Fruit fly (Drosophila melanogaster): ENCODE measurements around the gene CG10581.

Gene CG10581

DNA sequence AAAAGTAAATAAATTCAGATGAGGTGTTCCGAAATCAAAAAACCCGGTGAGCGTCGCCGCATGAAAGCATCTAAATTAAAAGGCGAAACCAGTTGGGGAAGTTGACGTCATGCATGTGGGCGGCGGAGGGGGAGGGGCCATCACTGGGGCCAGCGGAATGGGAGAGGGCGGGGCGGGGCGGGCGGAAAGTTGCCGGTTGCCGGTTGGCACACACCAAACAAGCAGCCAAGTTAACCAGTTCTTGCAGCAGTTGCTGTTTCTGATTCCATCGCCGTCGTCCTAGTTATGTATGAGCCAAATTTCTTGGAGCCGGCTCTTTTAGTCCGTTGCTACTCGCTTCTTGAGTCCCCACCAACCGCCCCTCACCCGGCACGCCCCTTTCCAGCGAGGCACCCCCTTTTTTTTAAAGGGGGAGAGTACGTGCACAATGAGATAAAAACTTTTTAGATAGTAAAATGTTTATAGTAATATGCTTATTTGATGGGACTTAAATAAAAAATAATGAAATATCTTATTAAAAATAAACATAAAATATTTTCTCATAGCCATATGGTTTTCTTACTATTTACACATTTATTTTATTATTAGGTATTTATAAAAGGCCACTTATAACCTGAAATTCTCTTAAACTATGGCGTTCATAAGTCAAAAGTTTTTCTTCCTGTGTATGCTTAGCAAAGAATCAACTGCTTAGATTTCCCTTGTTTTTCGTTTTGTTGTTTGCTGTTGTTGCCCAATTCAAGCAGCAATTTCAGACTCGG, 18.4 kb upstream of the CG10581 start (continued):
- TF ChIP-seq achi (GFP tag; optimal IDR thresholded peaks at IDR 0.05) = peak; percentile 23
- TF ChIP-seq CG11762 (GFP tag; optimal IDR thresholded peaks at IDR 0.05; ENCODE audit: insufficient read depth) = peak; percentile 32
- peak; percentile 43 for TF ChIP-seq Ets96B (tag; optimal IDR thresholded peaks at IDR 0.05)
- no peak for TF ChIP-seq CG6163 (GFP tag; IDR thresholded peaks at IDR 0.05)
- TF ChIP-seq Eip93F (GFP tag; optimal IDR thresholded peaks at IDR 0.05) = no peak
- TF ChIP-seq CG3032 (tag; optimal IDR thresholded peaks at IDR 0.05) = peak; percentile 56
- TF ChIP-seq dac (GFP tag; optimal IDR thresholded peaks at IDR 0.05) = no peak
- TF ChIP-seq Blimp-1 (GFP tag; optimal IDR thresholded peaks at IDR 0.05) = no peak
- TF ChIP-seq CG31627 (GFP tag; optimal IDR thresholded peaks at IDR 0.05) = no peak

DNA sequence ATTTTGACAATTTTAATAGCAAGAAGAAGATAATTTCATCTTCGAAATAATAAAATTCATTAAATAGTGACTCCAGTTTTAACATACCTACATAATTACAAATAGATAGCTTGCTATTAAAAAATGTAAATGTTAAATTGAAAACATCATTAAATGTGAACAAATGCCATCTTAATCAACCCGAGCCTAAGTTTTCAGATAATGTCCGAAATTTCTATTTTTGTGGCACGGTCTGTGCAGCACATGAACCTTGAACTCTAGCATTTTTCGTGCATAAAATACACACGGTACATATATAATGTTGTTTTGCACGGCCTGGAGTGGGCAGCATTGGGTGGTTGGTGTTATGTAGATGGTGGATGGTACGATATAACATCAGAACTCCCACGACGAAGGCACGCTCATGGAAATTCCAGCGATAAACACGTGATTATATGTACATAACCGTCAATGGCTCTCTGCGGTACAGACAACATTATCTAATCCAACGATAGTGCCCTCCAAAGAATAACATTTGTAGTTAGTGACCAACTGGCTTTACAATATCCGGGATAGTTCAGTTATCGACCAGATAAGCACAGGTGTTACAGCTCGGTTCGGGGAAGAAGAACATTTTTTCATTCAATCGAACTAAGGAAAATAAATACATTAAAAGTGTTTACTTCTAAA, 16.2 kb upstream of the CG10581 start:
- peak; percentile 51 for TF ChIP-seq CG6276 (GFP tag; optimal IDR thresholded peaks at IDR 0.05)
- no peak for TF ChIP-seq CG31627 (GFP tag; optimal IDR thresholded peaks at IDR 0.05)

- TF ChIP-seq fkh (GFP tag; optimal IDR thresholded peaks at IDR 0.05) = no peak
- peak; percentile 21 for TF ChIP-seq CG3032 (tag; optimal IDR thresholded peaks at IDR 0.05)
- peak; percentile 46 for TF ChIP-seq Eip75B (GFP tag; optimal IDR thresholded peaks at IDR 0.05)
- no peak for TF ChIP-seq CG10631 (GFP tag; optimal IDR thresholded peaks at IDR 0.05)
- no peak for TF ChIP-seq Ets21C (GFP tag; optimal IDR thresholded peaks at IDR 0.05)
- TF ChIP-seq CG8119 (GFP tag; IDR thresholded peaks at IDR 0.05) = peak; percentile 25; the same call in 2 of the 3 replicates
- TF ChIP-seq Blimp-1 (GFP tag; optimal IDR thresholded peaks at IDR 0.05) = no peak
- TF ChIP-seq acj6 (GFP tag; optimal IDR thresholded peaks at IDR 0.05) = no peak
- no peak for TF ChIP-seq CG11902 (GFP tag; optimal IDR thresholded peaks at IDR 0.05)
- TF ChIP-seq Smox (GFP tag; optimal IDR thresholded peaks at IDR 0.05) = peak; percentile 31
- TF ChIP-seq CG32006 (GFP tag; optimal IDR thresholded peaks at IDR 0.05) = no peak
- peak; percentile 4 for TF ChIP-seq achi (GFP tag; optimal IDR thresholded peaks at IDR 0.05)
- TF ChIP-seq svp (GFP tag) = peak; percentile 50
- TF ChIP-seq esn (GFP tag; optimal IDR thresholded peaks at IDR 0.05) = peak; percentile 39
- TF ChIP-seq Ets96B (tag; optimal IDR thresholded peaks at IDR 0.05) = no peak
- no peak for TF ChIP-seq CG9139 (GFP tag; optimal IDR thresholded peaks at IDR 0.05)
- TF ChIP-seq dsx (GFP tag; optimal IDR thresholded peaks at IDR 0.05; ENCODE audit: poor library complexity, severe bottlenecking) = peak; percentile 62
- peak; percentile 30 for TF ChIP-seq pdm3 (GFP tag; optimal IDR thresholded peaks at IDR 0.05)
- TF ChIP-seq ss (GFP tag; optimal IDR thresholded peaks at IDR 0.05) = no peak
- peak; percentile 20 for TF ChIP-seq CG34406 (GFP tag; optimal IDR thresholded peaks at IDR 0.05)
- peak; percentile 61 for TF ChIP-seq Sox14 (GFP tag; optimal IDR thresholded peaks at IDR 0.05)
- peak; percentile 29 for TF ChIP-seq CG16779 (tag; optimal IDR thresholded peaks at IDR 0.05)
- no peak for TF ChIP-seq CG6808 (GFP tag; optimal IDR thresholded peaks at IDR 0.05)
- peak; percentile 23 for TF ChIP-seq Met (GFP tag; optimal IDR thresholded peaks at IDR 0.05)
- no peak; the same call in 2 of the 3 replicates for TF ChIP-seq eg (GFP tag; IDR thresholded peaks at IDR 0.05)
- TF ChIP-seq CG31627 (GFP tag; optimal IDR thresholded peaks at IDR 0.05) = peak; percentile 34
- TF ChIP-seq fd59A (GFP tag; optimal IDR thresholded peaks at IDR 0.05) = no peak
- TF ChIP-seq Eip78C (GFP tag) = peak; percentile 79
- TF ChIP-seq lz (GFP tag; optimal IDR thresholded peaks at IDR 0.05) = peak; percentile 34
- TF ChIP-seq CG3919 (GFP tag; optimal IDR thresholded peaks at IDR 0.05) = peak; percentile 54
- TF ChIP-seq net (GFP tag; optimal IDR thresholded peaks at IDR 0.05) = peak; percentile 56
- TF ChIP-seq CG7368 (GFP tag; optimal IDR thresholded peaks at IDR 0.05) = no peak
- peak; percentile 45; the same call in 1 of the 2 replicates for TF ChIP-seq CG15336 (GFP tag; IDR thresholded peaks at IDR 0.05)
- TF ChIP-seq Gug (GFP tag; IDR thresholded peaks at IDR 0.05) = no peak
- TF ChIP-seq Hr38 (GFP tag; optimal IDR thresholded peaks at IDR 0.05) = no peak
- peak in 1 of 2 experiments; percentile 19 for TF ChIP-seq salr (GFP tag; optimal IDR thresholded peaks at IDR 0.05)
- no peak for TF ChIP-seq Lpt (GFP tag; optimal IDR thresholded peaks at IDR 0.05)
- no peak for TF ChIP-seq cyc (GFP tag; optimal IDR thresholded peaks at IDR 0.05)
- no peak for TF ChIP-seq CG8632 (GFP tag; optimal IDR thresholded peaks at IDR 0.05)
Observed at dm6 chr3L:21049417-21049914, 15.5 kb upstream of the CG10581 start.
